Worm (Caenorhabditis elegans) whole organism, L3 larva: ENCODE data around the gene osm-10.

Source experiments
- ama-1 ChIP-seq: fragments of 150-350 bp; optimal IDR thresholded peaks from 2 replicates; lab custom pipeline; 2018
- egl-5 ChIP-seq: fragments of 150-350 bp; optimal IDR thresholded peaks from 2 replicates; lab custom pipeline; 2017; ENCODE audit warnings: missing biosample characterization, missing genetic modification reagents, missing genetic modification characterization, inconsistent platforms
- elt-1 ChIP-seq: fragments of 150-350 bp; optimal IDR thresholded peaks from 2 replicates; lab custom pipeline; 2014; ENCODE audit warnings: missing biosample characterization, missing genetic modification characterization
- elt-3 ChIP-seq, 3 experiments: fragments of 150-350 bp in 1 of 3; sonication (generic microtip) in 2 of 3; optimal IDR thresholded peaks; 2 replicates in 2 of 3; 4 replicates in 1 of 3; lab custom pipeline; 2014 to 2017; ENCODE audit warnings: missing biosample characterization in 3 of 3, missing genetic modification characterization in 3 of 3
- fkh-10 ChIP-seq: sonication (generic microtip); optimal IDR thresholded peaks from 2 replicates; lab custom pipeline; 2017; ENCODE audit warnings: missing biosample characterization, missing genetic modification reagents, missing genetic modification characterization
- fos-1 ChIP-seq: fragments of 150-350 bp; optimal IDR thresholded peaks from 2 replicates; lab custom pipeline; 2014; ENCODE audit warnings: missing biosample characterization, missing genetic modification characterization
- nhr-25 ChIP-seq: sonication (generic microtip); optimal IDR thresholded peaks from 2 replicates; lab custom pipeline; 2017; ENCODE audit warnings: missing biosample characterization, missing genetic modification characterization
- nhr-76 ChIP-seq: fragments of 150-350 bp; sonication (generic microtip); optimal IDR thresholded peaks from 5 replicates; lab custom pipeline; 2014; ENCODE audit warnings: missing biosample characterization, missing genetic modification characterization
- nhr-77 ChIP-seq: fragments of 150-350 bp; optimal IDR thresholded peaks from 2 replicates; lab custom pipeline; 2014; ENCODE audit warnings: missing biosample characterization, missing genetic modification characterization
- skn-1 ChIP-seq: fragments of 150-350 bp; optimal IDR thresholded peaks from 2 replicates; lab custom pipeline; 2014; ENCODE audit warnings: missing biosample characterization, missing genetic modification characterization
- snpc-4 ChIP-seq: fragments of 150-350 bp; optimal IDR thresholded peaks from 2 replicates; lab custom pipeline; 2014; ENCODE audit warnings: missing biosample characterization, missing genetic modification characterization
- tbx-2 ChIP-seq: sonication (generic microtip); optimal IDR thresholded peaks from 2 replicates; lab custom pipeline; 2016; ENCODE audit warnings: mild to moderate bottlenecking, missing genetic modification characterization, missing compliant biosample characterization
- unc-62 ChIP-seq: fragments of 150-350 bp; sonication (generic microtip); optimal IDR thresholded peaks from 4 replicates; lab custom pipeline; 2014; ENCODE audit warnings: missing biosample characterization, missing genetic modification reagents, missing genetic modification characterization

- TF ChIP-seq skn-1 (tag; lab: Kevin White, UChicago) = no peak
- TF ChIP-seq fkh-10 (GFP tag; lab: Kevin White, UChicago) = no peak
- TF ChIP-seq unc-62 (GFP tag; lab: Kevin White, UChicago) = no peak
- no peak for TF ChIP-seq fos-1 (tag; lab: Kevin White, UChicago)
- no peak for TF ChIP-seq ama-1 (lab: Kevin White, UChicago)
- TF ChIP-seq tbx-2 = no peak
- no peak for TF ChIP-seq nhr-77 (tag; lab: Kevin White, UChicago)
- no peak for TF ChIP-seq elt-1
- TF ChIP-seq nhr-25 = no peak
- TF ChIP-seq snpc-4 (tag; lab: Kevin White, UChicago) = no peak
- no peak for TF ChIP-seq nhr-76 (tag; lab: Kevin White, UChicago)
- TF ChIP-seq elt-3 (tag; optimal IDR thresholded peaks at IDR 0.05; lab: Kevin White, UChicago) = no peak
- no peak for TF ChIP-seq egl-5
Observed at ce11 chrIII:7241065-7241464, 2.0 kb upstream of the osm-10 start, which contains the start of gene ztf-31.
